Worm (Caenorhabditis elegans) whole organism, L1 larva: Measurements from ENCODE around the gene fbxa-2.

Source experiments
- C04F5.9 ChIP-seq: sonication (generic microtip); optimal IDR thresholded peaks from 2 replicates; lab custom pipeline; 2016; ENCODE audit warnings: missing genetic modification characterization, missing compliant biosample characterization
- aha-1 ChIP-seq: fragments of 150-350 bp; optimal IDR thresholded peaks from 2 replicates; lab custom pipeline; 2014; ENCODE audit warnings: missing biosample characterization, missing genetic modification characterization
- dpl-1 ChIP-seq, 3 experiments: fragments of 150-350 bp in 2 of 3; sonication (generic microtip) in 1 of 3; optimal IDR thresholded peaks; 2 replicates each; lab custom pipeline; 2014 to 2017; ENCODE audit warnings: missing biosample characterization in 3 of 3, missing genetic modification characterization in 3 of 3, missing genetic modification reagents in 3 of 3
- efl-3 ChIP-seq: fragments of 200-800 bp; sonication (Bioruptor generic); optimal IDR thresholded peaks from 2 replicates; lab custom pipeline; 2018; ENCODE audit warnings: mild to moderate bottlenecking, missing genetic modification characterization, missing compliant biosample characterization
- lin-35 ChIP-seq, 2 experiments: fragments of 150-350 bp; optimal IDR thresholded peaks; 2 replicates each; lab custom pipeline; 2014; ENCODE audit warnings: missing biosample characterization in 2 of 2, missing genetic modification characterization in 2 of 2, missing genetic modification reagents in 2 of 2
- vab-15 ChIP-seq: sonication (generic microtip); optimal IDR thresholded peaks from 2 replicates; lab custom pipeline; 2017; ENCODE audit warnings: missing genotype, mild to moderate bottlenecking, missing genetic modification characterization, missing compliant biosample characterization

ce11 chrV:16226581-16226980, 42.9 kb downstream of the fbxa-2 start, which contains the start of gene F11A5.13:
- TF ChIP-seq lin-35 (GFP tag; optimal IDR thresholded peaks at IDR 0.05; lab: Kevin White, UChicago) (no peak), aha-1 (no peak), C04F5.9 (no peak), efl-3 (GFP tag; lab: Kevin White, UChicago) (no peak), vab-15 (tag; lab: Kevin White, UChicago) (no peak), dpl-1 (GFP tag; optimal IDR thresholded peaks at IDR 0.05; lab: Kevin White, UChicago) (no peak)
